Worm (Caenorhabditis elegans) whole organism, young adult: ENCODE results near the gene D1054.3.

Experiments
- B0019.2 ChIP-seq: fragments of 200-800 bp; sonication (Bioruptor generic); conservative IDR thresholded peaks from 2 replicates; pipeline ENCODE4 v1.3.6; 2022; ENCODE audit warnings: missing genetic modification reagents, missing genetic modification characterization, missing compliant biosample characterization
- B0035.1 ChIP-seq: sonication (generic microtip); optimal IDR thresholded peaks from 2 replicates; lab custom pipeline; 2016; ENCODE audit warnings: missing genetic modification characterization, mild to moderate bottlenecking, missing compliant biosample characterization, missing genotype, missing genetic modification reagents
- B0336.3 ChIP-seq: fragments of 200-800 bp; sonication (Bioruptor generic); IDR thresholded peaks from 2 replicates; pipeline ENCODE4 v1.3.6; 2022; ENCODE audit warnings: missing genetic modification characterization, missing compliant biosample characterization
- F23B12.7 ChIP-seq: sonication (generic microtip); optimal IDR thresholded peaks from 2 replicates; lab custom pipeline; 2017; ENCODE audit warnings: missing genetic modification characterization, mild to moderate bottlenecking, missing compliant biosample characterization, antibody characterized with exemption, moderate library complexity; ENCODE audit not compliant: insufficient read depth
- F37B4.10 ChIP-seq: fragments of 200-800 bp; sonication (Bioruptor generic); IDR thresholded peaks from 2 replicates; pipeline ENCODE4 v1.3.6; 2022; ENCODE audit warnings: missing genetic modification characterization, missing compliant biosample characterization
- F52B5.7 ChIP-seq: sonication (generic microtip); optimal IDR thresholded peaks from 2 replicates; lab custom pipeline; 2016; ENCODE audit warnings: mild to moderate bottlenecking, missing genetic modification characterization, missing compliant biosample characterization
- K11D2.4 ChIP-seq: fragments of 200-800 bp; sonication (Bioruptor generic); IDR thresholded peaks from 2 replicates; pipeline ENCODE4 v1.3.6; 2022; ENCODE audit warnings: missing genetic modification reagents, missing genetic modification characterization, missing compliant biosample characterization
- K12H6.12 ChIP-seq: fragments of 200-800 bp; sonication (Bioruptor generic); optimal IDR thresholded peaks from 2 replicates; lab custom pipeline; 2018; ENCODE audit warnings: mild to moderate bottlenecking, missing genetic modification characterization, missing compliant biosample characterization
- T26A5.8 ChIP-seq: sonication (generic microtip); optimal IDR thresholded peaks from 2 replicates; lab custom pipeline; 2016; ENCODE audit warnings: missing genetic modification characterization, missing compliant biosample characterization
- Y56A3A.18 ChIP-seq: fragments of 200-800 bp; sonication (Bioruptor generic); IDR thresholded peaks from 2 replicates; pipeline ENCODE4 v1.3.6; 2022; ENCODE audit warnings: missing genetic modification reagents, missing genetic modification characterization, missing compliant biosample characterization
- Y95B8A.8 ChIP-seq: fragments of 200-800 bp; sonication (Bioruptor generic); IDR thresholded peaks from 2 replicates; pipeline ENCODE4 v1.3.6; 2022; ENCODE audit warnings: missing genetic modification reagents, missing genetic modification characterization, missing compliant biosample characterization
- ZK185.1 ChIP-seq: sonication (generic microtip); optimal IDR thresholded peaks from 2 replicates; lab custom pipeline; 2016; ENCODE audit warnings: mild to moderate bottlenecking, missing genetic modification characterization, missing compliant biosample characterization; ENCODE audit not compliant: poor library complexity, severe bottlenecking
- atf-7 ChIP-seq: sonication (generic microtip); optimal IDR thresholded peaks from 2 replicates; lab custom pipeline; 2017; ENCODE audit warnings: mild to moderate bottlenecking, missing genetic modification characterization, missing compliant biosample characterization
- ccch-3 ChIP-seq: fragments of 200-800 bp; sonication (Bioruptor generic); optimal IDR thresholded peaks from 2 replicates; lab custom pipeline; 2018; ENCODE audit warnings: mild to moderate bottlenecking, missing genetic modification characterization, missing compliant biosample characterization
- ceh-100 ChIP-seq: fragments of 200-800 bp; sonication (Bioruptor generic); IDR thresholded peaks from 2 replicates; pipeline ENCODE4 v1.3.6; 2022; ENCODE audit warnings: missing genetic modification reagents, missing genetic modification characterization, missing compliant biosample characterization
- ceh-27 ChIP-seq: fragments of 200-800 bp; sonication (Bioruptor generic); optimal IDR thresholded peaks from 2 replicates; lab custom pipeline; 2018; ENCODE audit warnings: mild to moderate bottlenecking, missing genetic modification characterization, moderate library complexity, missing compliant biosample characterization
- ceh-58 ChIP-seq: fragments of 200-800 bp; sonication (Bioruptor generic); IDR thresholded peaks from 2 replicates; pipeline ENCODE4 v1.3.6; 2022; ENCODE audit warnings: missing genetic modification characterization, missing compliant biosample characterization
- ceh-79 ChIP-seq: sonication (generic microtip); optimal IDR thresholded peaks from 2 replicates; lab custom pipeline; 2017; ENCODE audit warnings: mild to moderate bottlenecking, missing genetic modification characterization, missing compliant biosample characterization
- chd-7 ChIP-seq: sonication (generic microtip); optimal IDR thresholded peaks from 2 replicates; lab custom pipeline; 2016; ENCODE audit warnings: mild to moderate bottlenecking, missing genetic modification characterization, moderate library complexity, missing compliant biosample characterization
- die-1 ChIP-seq: sonication (generic microtip); optimal IDR thresholded peaks from 2 replicates; lab custom pipeline; 2016; ENCODE audit warnings: missing genotype, mild to moderate bottlenecking, missing genetic modification characterization, missing compliant biosample characterization
- dox-1 ChIP-seq: fragments of 200-800 bp; sonication (Bioruptor generic); IDR thresholded peaks from 2 replicates; pipeline ENCODE4 v1.3.6; 2022; ENCODE audit warnings: missing genetic modification reagents, missing genetic modification characterization, missing compliant biosample characterization
- dpff-1 ChIP-seq: sonication (generic microtip); optimal IDR thresholded peaks from 2 replicates; lab custom pipeline; 2017; ENCODE audit warnings: mild to moderate bottlenecking, missing genetic modification characterization, missing compliant biosample characterization
- egl-44 ChIP-seq: fragments of 200-800 bp; sonication (Bioruptor generic); IDR thresholded peaks from 2 replicates; pipeline ENCODE4 v1.3.6; 2022; ENCODE audit warnings: missing genetic modification reagents, missing genetic modification characterization, missing compliant biosample characterization
- egrh-3 ChIP-seq: fragments of 200-800 bp; sonication (Bioruptor generic); IDR thresholded peaks from 2 replicates; pipeline ENCODE4 v1.3.6; 2022; ENCODE audit warnings: missing genetic modification reagents, missing genetic modification characterization, missing compliant biosample characterization
- ets-4 ChIP-seq: fragments of 200-800 bp; sonication (Bioruptor generic); optimal IDR thresholded peaks from 2 replicates; lab custom pipeline; 2018; ENCODE audit warnings: mild to moderate bottlenecking, missing genetic modification characterization, missing compliant biosample characterization
- fkh-3 ChIP-seq: sonication (generic microtip); optimal IDR thresholded peaks from 2 replicates; lab custom pipeline; 2016; ENCODE audit warnings: mild to moderate bottlenecking, missing genetic modification characterization, missing compliant biosample characterization
- hmg-1.2 ChIP-seq: fragments of 200-800 bp; sonication (Bioruptor generic); IDR thresholded peaks from 2 replicates; pipeline ENCODE4 v1.3.6; 2022; ENCODE audit warnings: missing genetic modification reagents, missing genetic modification characterization, missing compliant biosample characterization
- hmg-20 ChIP-seq: fragments of 200-800 bp; sonication (Bioruptor generic); IDR thresholded peaks from 2 replicates; pipeline ENCODE4 v1.3.6; 2022; ENCODE audit warnings: missing genetic modification reagents, missing genetic modification characterization, missing compliant biosample characterization
- lag-1 ChIP-seq: fragments of 200-800 bp; sonication (Bioruptor generic); IDR thresholded peaks from 2 replicates; pipeline ENCODE4 v1.3.6; 2022; ENCODE audit warnings: missing genetic modification reagents, missing genetic modification characterization, missing compliant biosample characterization
- lin-35 ChIP-seq, 3 experiments: fragments of 150-350 bp in 2 of 3; sonication (generic microtip) in 1 of 3; optimal IDR thresholded peaks; 2 replicates each; lab custom pipeline; 2014 to 2018; ENCODE audit warnings: missing biosample characterization in 3 of 3, missing genetic modification characterization in 3 of 3, missing genetic modification reagents in 3 of 3
- lin-40 ChIP-seq: sonication (generic microtip); optimal IDR thresholded peaks from 2 replicates; lab custom pipeline; 2016; ENCODE audit warnings: missing genetic modification characterization, mild to moderate bottlenecking, missing compliant biosample characterization, missing genotype, missing genetic modification reagents
- lir-1 ChIP-seq: fragments of 200-800 bp; sonication (Bioruptor generic); conservative IDR thresholded peaks from 2 replicates; pipeline ENCODE4 v1.3.6; 2022; ENCODE audit warnings: missing genetic modification reagents, missing genetic modification characterization, missing compliant biosample characterization
- lsl-1 ChIP-seq: fragments of 200-800 bp; sonication (Bioruptor generic); optimal IDR thresholded peaks from 2 replicates; lab custom pipeline; 2018; ENCODE audit warnings: mild to moderate bottlenecking, missing genetic modification characterization, moderate library complexity, missing compliant biosample characterization
- madf-10 ChIP-seq: sonication (generic microtip); optimal IDR thresholded peaks from 2 replicates; lab custom pipeline; 2016; ENCODE audit warnings: mild to moderate bottlenecking, missing genetic modification characterization, missing compliant biosample characterization
- madf-6 ChIP-seq: fragments of 200-800 bp; sonication (Bioruptor generic); IDR thresholded peaks from 2 replicates; pipeline ENCODE4 v1.3.6; 2022; ENCODE audit warnings: missing genetic modification reagents, missing genetic modification characterization, missing compliant biosample characterization
- nfyb-1 ChIP-seq: fragments of 200-800 bp; sonication (Bioruptor generic); IDR thresholded peaks from 2 replicates; pipeline ENCODE4 v1.3.6; 2022; ENCODE audit warnings: missing genetic modification reagents, missing genetic modification characterization, missing compliant biosample characterization
- nhr-120 ChIP-seq: fragments of 200-800 bp; sonication (Bioruptor generic); IDR thresholded peaks from 2 replicates; pipeline ENCODE4 v1.3.6; 2022; ENCODE audit warnings: missing genetic modification characterization, missing compliant biosample characterization
- nhr-179 ChIP-seq: sonication (generic microtip); optimal IDR thresholded peaks from 2 replicates; lab custom pipeline; 2016; ENCODE audit warnings: mild to moderate bottlenecking, missing genetic modification characterization, missing compliant biosample characterization
- nhr-27 ChIP-seq: fragments of 200-800 bp; sonication (Bioruptor generic); optimal IDR thresholded peaks from 2 replicates; lab custom pipeline; 2018; ENCODE audit warnings: mild to moderate bottlenecking, missing genetic modification characterization, moderate library complexity, missing compliant biosample characterization
- nhr-80 ChIP-seq: sonication (generic microtip); optimal IDR thresholded peaks from 2 replicates; lab custom pipeline; 2016; ENCODE audit warnings: missing genetic modification characterization, missing compliant biosample characterization
- pbrm-1 ChIP-seq: fragments of 200-800 bp; sonication (Bioruptor generic); IDR thresholded peaks from 2 replicates; pipeline ENCODE4 v1.3.6; 2022; ENCODE audit warnings: missing genetic modification reagents, missing genetic modification characterization, missing compliant biosample characterization
- rec-8 ChIP-seq, 2 experiments: sonication (generic microtip); optimal IDR thresholded peaks; 2 replicates each; lab custom pipeline; 2016; ENCODE audit warnings: mild to moderate bottlenecking in 2 of 2, missing genetic modification characterization in 2 of 2, missing genetic modification reagents in 2 of 2, missing genotype in 2 of 2, missing biosample characterization in 1 of 2, missing compliant biosample characterization in 1 of 2, moderate library complexity in 1 of 2
- tbp1 ChIP-seq: fragments of 200-800 bp; sonication (Bioruptor generic); optimal IDR thresholded peaks from 2 replicates; lab custom pipeline; 2018; ENCODE audit warnings: mild to moderate bottlenecking, missing genetic modification characterization, missing compliant biosample characterization
- unc-62 ChIP-seq: fragments of 150-350 bp; optimal IDR thresholded peaks from 2 replicates; lab custom pipeline; 2014; ENCODE audit warnings: missing biosample characterization, missing genetic modification reagents, missing genetic modification characterization
- zfh-2 ChIP-seq: fragments of 200-800 bp; sonication (Bioruptor generic); conservative IDR thresholded peaks from 2 replicates; pipeline ENCODE4 v1.3.6; 2022; ENCODE audit warnings: missing genetic modification reagents, missing genetic modification characterization, missing compliant biosample characterization
- zim-3 ChIP-seq: sonication (generic microtip); optimal IDR thresholded peaks from 2 replicates; lab custom pipeline; 2017; ENCODE audit warnings: mild to moderate bottlenecking, missing genetic modification characterization, moderate library complexity, missing compliant biosample characterization
- ztf-26 ChIP-seq: sonication (generic microtip); optimal IDR thresholded peaks from 2 replicates; lab custom pipeline; 2017; ENCODE audit warnings: missing genetic modification characterization, missing compliant biosample characterization
- ztf-3 ChIP-seq: fragments of 200-800 bp; sonication (Bioruptor generic); optimal IDR thresholded peaks from 2 replicates; lab custom pipeline; 2018; ENCODE audit warnings: mild to moderate bottlenecking, missing genetic modification characterization, missing compliant biosample characterization

D1054.3 gene

DNA sequence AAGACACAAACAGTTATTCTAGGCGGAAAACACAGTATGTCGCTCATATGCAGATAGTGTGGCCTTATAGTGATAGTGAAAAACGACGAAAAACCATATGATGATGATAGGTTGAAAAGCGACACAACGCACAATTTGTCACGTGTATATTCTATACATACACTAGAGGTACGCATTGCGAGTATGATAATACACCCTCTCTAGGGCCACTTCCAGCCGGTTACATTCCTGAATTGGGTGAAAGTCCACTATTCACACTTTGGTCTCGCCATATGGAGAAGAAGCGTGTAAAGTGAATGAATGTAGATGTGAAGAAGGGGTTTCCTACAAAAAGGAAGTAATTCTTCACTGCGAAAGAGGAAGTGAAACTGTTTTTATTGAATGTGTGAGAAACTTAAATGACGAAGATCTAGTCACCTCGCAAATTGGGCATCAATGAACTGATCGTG, 41.8 kb upstream of the D1054.3 start (continued):
- TF ChIP-seq hmg-20 (GFP tag; lab: Robert Waterston, UW) (no peak), ccch-3 (GFP tag; lab: Kevin White, UChicago) (no peak), ztf-26 (tag; lab: Kevin White, UChicago) (peak; percentile 17), madf-6 (GFP tag; lab: Robert Waterston, UW) (no peak), hmg-1.2 (GFP tag; lab: Robert Waterston, UW) (no peak), nhr-27 (tag; lab: Kevin White, UChicago) (no peak), egrh-3 (GFP tag; lab: Robert Waterston, UW) (no peak), lsl-1 (GFP tag; lab: Kevin White, UChicago) (no peak), nhr-80 (tag; lab: Kevin White, UChicago) (peak; percentile 84), lag-1 (no peak), ets-4 (GFP tag; lab: Kevin White, UChicago) (peak; percentile 35), B0336.3 (no peak), F23B12.7 (tag; lab: Kevin White, UChicago) (no peak), K11D2.4 (GFP tag; lab: Robert Waterston, UW) (no peak), K12H6.12 (tag; lab: Kevin White, UChicago) (no peak), atf-7 (peak; percentile 51), pbrm-1 (no peak), dox-1 (peak; percentile 15; the same call in 1 of the 2 replicates), nhr-179 (tag; lab: Kevin White, UChicago) (no peak), ceh-79 (no peak), egl-44 (no peak), F52B5.7 (tag; lab: Kevin White, UChicago) (no peak), ztf-3 (GFP tag; lab: Kevin White, UChicago) (no peak), lin-40 (peak; percentile 18), tbp1 (GFP tag; lab: Kevin White, UChicago) (peak; percentile 5), F37B4.10 (no peak), lir-1 (GFP tag; lab: Robert Waterston, UW) (no peak), fkh-3 (no peak), lin-35 (GFP tag; optimal IDR thresholded peaks at IDR 0.05; lab: Kevin White, UChicago) (no peak), dpff-1 (no peak), T26A5.8 (tag; lab: Kevin White, UChicago) (no peak), zim-3 (no peak), B0019.2 (no peak), rec-8 (tag; optimal IDR thresholded peaks at IDR 0.05; lab: Kevin White, UChicago) (no peak), chd-7 (tag; lab: Kevin White, UChicago) (no peak)
- TF ChIP-seq, all 124 proteins: peak for 9

ce11 chrV:10730824-10731416, 40.3 kb upstream of the D1054.3 start:
- 0 out of 2 replicates have a peak, but pooled peaks have one; percentile 18 for TF ChIP-seq Y56A3A.18 (GFP tag; lab: Robert Waterston, UW)
- TF ChIP-seq rec-8 (tag; optimal IDR thresholded peaks at IDR 0.05; lab: Kevin White, UChicago), result no peak

DNA sequence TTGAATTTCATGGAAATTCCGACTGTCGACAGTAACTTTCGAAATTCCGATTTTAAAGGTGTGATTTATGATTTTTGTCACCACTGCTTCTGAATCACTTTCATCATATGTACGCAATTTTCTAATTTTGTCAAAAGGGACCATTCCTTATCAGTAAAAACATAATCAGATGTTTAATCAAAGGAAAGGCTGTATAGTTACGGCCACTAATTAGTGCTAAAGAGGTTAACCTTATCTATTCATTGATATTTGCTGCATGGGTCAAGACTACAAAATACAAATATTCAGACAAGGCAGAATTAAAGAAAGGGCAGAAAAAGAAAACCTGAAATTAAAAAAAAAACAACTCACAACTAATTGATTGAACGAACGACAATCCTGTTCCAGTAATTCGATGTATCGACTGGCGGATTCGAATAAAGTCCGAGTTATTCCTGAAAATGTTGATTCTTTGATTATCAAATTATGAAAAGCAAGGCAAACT, 39.2 kb upstream of the D1054.3 start, which contains the start of gene T28B11.1:
Gene T28B11.1 (minus strand): TSS at position 434 of the 484 bp plus-strand sequence.
- no peak for TF ChIP-seq ceh-100
- no peak for TF ChIP-seq lir-1 (GFP tag; lab: Robert Waterston, UW)
- TF ChIP-seq nhr-120 (GFP tag; lab: Robert Waterston, UW), result no peak
- no peak for TF ChIP-seq nhr-80 (tag; lab: Kevin White, UChicago)
- TF ChIP-seq unc-62 (GFP tag; lab: Kevin White, UChicago), result no peak
- no peak for TF ChIP-seq nfyb-1 (GFP tag; lab: Robert Waterston, UW)
- TF ChIP-seq zim-3, result no peak
- no peak for TF ChIP-seq die-1 (tag; lab: Kevin White, UChicago)
- TF ChIP-seq zfh-2, result no peak
- TF ChIP-seq B0035.1 (tag; lab: Kevin White, UChicago), result no peak
- no peak for TF ChIP-seq ZK185.1
- TF ChIP-seq Y95B8A.8 (GFP tag; lab: Robert Waterston, UW), result no peak
- no peak for TF ChIP-seq madf-10
- TF ChIP-seq ceh-27 (GFP tag; lab: Kevin White, UChicago), result no peak
- TF ChIP-seq ceh-58 (GFP tag; lab: Robert Waterston, UW), result no peak
